Fruit fly (Drosophila melanogaster) whole organism, adult: ENCODE results near the gene CG3726.
A peak's percentile ranks its signal among the peaks of the same experiment; 100 is the strongest.

ENCODE experiments used
- CG11617 ChIP-seq: fragments of 200-800 bp; sonication (Bioruptor generic); optimal IDR thresholded peaks from 2 replicates; lab custom pipeline; 2017; ENCODE audit warnings: mild to moderate bottlenecking, missing biosample characterization, missing genetic modification reagents, missing genetic modification characterization
- CG14711 ChIP-seq: fragments of 200-800 bp; sonication (Bioruptor generic); optimal IDR thresholded peaks from 2 replicates; lab custom pipeline; 2018; ENCODE audit warnings: missing biosample characterization, mild to moderate bottlenecking, missing genetic modification characterization, moderate library complexity
- CG1620 ChIP-seq: fragments of 200-800 bp; sonication (Bioruptor generic); optimal IDR thresholded peaks from 2 replicates; lab custom pipeline; 2016; ENCODE audit warnings: missing biosample characterization, missing genetic modification characterization
- CG5204 ChIP-seq: fragments of 200-800 bp; sonication (Bioruptor generic); optimal IDR thresholded peaks from 2 replicates; lab custom pipeline; 2016; ENCODE audit warnings: missing biosample characterization, missing genetic modification characterization
- CG7045 ChIP-seq: fragments of 200-800 bp; sonication (Bioruptor generic); optimal IDR thresholded peaks from 2 replicates; lab custom pipeline; 2017; ENCODE audit warnings: missing biosample characterization, mild to moderate bottlenecking, missing genetic modification characterization
- Clk ChIP-seq: fragments of 200-800 bp; sonication (Bioruptor generic); optimal IDR thresholded peaks from 2 replicates; lab custom pipeline; 2017; ENCODE audit warnings: missing biosample characterization, missing genetic modification characterization
- Crg-1 ChIP-seq: fragments of 200-800 bp; sonication (Bioruptor generic); optimal IDR thresholded peaks from 2 replicates; lab custom pipeline; 2016; ENCODE audit warnings: missing biosample characterization, missing genetic modification characterization
- Mnt ChIP-seq: fragments of 200-800 bp; sonication (Bioruptor generic); optimal IDR thresholded peaks from 2 replicates; lab custom pipeline; 2016; ENCODE audit warnings: missing biosample characterization, mild to moderate bottlenecking, missing genetic modification characterization
- bab1 ChIP-seq: fragments of 200-800 bp; sonication (Bioruptor generic); optimal IDR thresholded peaks from 3 replicates; lab custom pipeline; 2019; ENCODE audit warnings: missing biosample characterization, mild to moderate bottlenecking, missing genetic modification characterization, moderate library complexity
- kay ChIP-seq: fragments of 200-800 bp; sonication (Bioruptor generic); peaks from one replicate; lab custom pipeline; 2016; ENCODE audit warnings: missing biosample characterization, missing genetic modification characterization, borderline replicate concordance
- ovo ChIP-seq: fragments of 200-800 bp; sonication (Bioruptor generic); optimal IDR thresholded peaks from 2 replicates; lab custom pipeline; 2016; ENCODE audit warnings: missing biosample characterization, missing genetic modification characterization
- tj ChIP-seq: fragments of 200-800 bp; sonication (Bioruptor generic); optimal IDR thresholded peaks from 3 replicates; lab custom pipeline; 2017; ENCODE audit warnings: missing biosample characterization, mild to moderate bottlenecking, missing genetic modification characterization, moderate library complexity

DNA sequence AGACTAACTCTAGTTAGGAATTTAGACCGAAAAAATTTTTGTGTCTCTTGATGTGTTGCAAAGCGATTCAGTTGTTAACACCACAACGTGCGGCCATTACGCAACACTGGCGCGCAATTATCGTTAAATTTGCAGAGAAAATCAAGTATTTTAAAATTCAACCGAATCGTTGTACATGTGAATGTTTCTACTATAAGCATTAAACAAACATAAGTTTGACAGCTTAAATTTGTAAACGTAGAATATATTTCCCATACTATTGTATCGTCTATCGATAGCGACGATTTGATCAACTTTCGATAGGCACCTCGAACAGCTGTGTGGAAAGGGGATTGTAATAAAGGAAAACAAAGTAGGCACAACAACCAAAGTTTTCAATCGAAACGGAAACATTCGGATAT is 37.4 kb upstream of the CG3726 start, which contains the start of the genes Usp30 and CG16721:
- peak; percentile 69 for TF ChIP-seq CG11617 (GFP tag; lab: Kevin White, UChicago)
- TF ChIP-seq CG1620 (GFP tag; lab: Kevin White, UChicago), result peak; percentile 89
- TF ChIP-seq tj (GFP tag; lab: Kevin White, UChicago), result peak; percentile 24
- no peak for TF ChIP-seq kay (GFP tag; lab: Kevin White, UChicago)
- TF ChIP-seq Mnt (GFP tag; lab: Kevin White, UChicago), result peak; percentile 86
- TF ChIP-seq CG5204, result no peak
- no peak for TF ChIP-seq Clk (GFP tag; lab: Kevin White, UChicago)
- peak; percentile 95 for TF ChIP-seq Crg-1 (GFP tag; lab: Kevin White, UChicago)
- TF ChIP-seq ovo (GFP tag; lab: Kevin White, UChicago), result peak; percentile 55
- peak; percentile 76 for TF ChIP-seq CG14711 (tag; lab: Kevin White, UChicago)
- peak; percentile 80 for TF ChIP-seq bab1 (GFP tag; lab: Kevin White, UChicago)
- TF ChIP-seq CG7045 (GFP tag; lab: Kevin White, UChicago), result peak; percentile 22
